Worm (Caenorhabditis elegans): ENCODE measurements around the gene C05G5.7.

C05G5.7 gene

ce11 chrX:14731828-14732331, 11.7 kb downstream of the C05G5.7 start, which contains the start of gene F33C8.4:
TSS of gene F33C8.4 (plus strand) at chrX:14732281.
- TF ChIP-seq madf-2 (tag; optimal IDR thresholded peaks at IDR 0.05) (no peak), ceh-18 (tag; optimal IDR thresholded peaks at IDR 0.05) (peak; percentile 49)

ce11 chrX:14729319-14729718, 14.3 kb downstream of the C05G5.7 start, which contains the start of gene tsp-8:
TSS of gene tsp-8 (minus strand) at chrX:14729503.
- no peak for TF ChIP-seq hlh-8 (tag; optimal IDR thresholded peaks at IDR 0.05)
- TF ChIP-seq tbx-7 (tag; optimal IDR thresholded peaks at IDR 0.05): no peak
- no peak for TF ChIP-seq C08G9.2 (tag; optimal IDR thresholded peaks at IDR 0.05)
- TF ChIP-seq ceh-18 (tag; optimal IDR thresholded peaks at IDR 0.05): peak; percentile 6

ce11 chrX:14724935-14725334, 18.6 kb downstream of the C05G5.7 start:
- TF ChIP-seq F13H6.1 (tag; optimal IDR thresholded peaks at IDR 0.05) (no peak), unc-86 (tag; optimal IDR thresholded peaks at IDR 0.05) (no peak), lin-11 (tag; optimal IDR thresholded peaks at IDR 0.05) (no peak), odd-2 (tag; optimal IDR thresholded peaks at IDR 0.05) (no peak), fkh-10 (GFP tag; optimal IDR thresholded peaks at IDR 0.05) (no peak), nfya-1 (tag; optimal IDR thresholded peaks at IDR 0.05) (no peak), dve-1 (tag; optimal IDR thresholded peaks at IDR 0.05) (no peak), ceh-24 (tag; optimal IDR thresholded peaks at IDR 0.05) (no peak), pat-9 (tag; optimal IDR thresholded peaks at IDR 0.05) (no peak), ceh-9 (tag; optimal IDR thresholded peaks at IDR 0.05) (no peak)

ce11 chrX:14721098-14721497, 22.5 kb downstream of the C05G5.7 start, which contains the start of gene F33C8.2:
TSS of gene F33C8.2 (plus strand) at chrX:14721398.
- no peak for TF ChIP-seq tbx-7 (tag; optimal IDR thresholded peaks at IDR 0.05)
- TF ChIP-seq syd-9 (tag; optimal IDR thresholded peaks at IDR 0.05): no peak
- TF ChIP-seq ceh-22 (tag; optimal IDR thresholded peaks at IDR 0.05): no peak
- no peak for TF ChIP-seq ceh-2 (tag; optimal IDR thresholded peaks at IDR 0.05)
- TF ChIP-seq ceh-14 (tag; optimal IDR thresholded peaks at IDR 0.05): no peak
- no peak for TF ChIP-seq eyg-1 (tag; optimal IDR thresholded peaks at IDR 0.05)
- no peak for TF ChIP-seq ahr-1 (tag; optimal IDR thresholded peaks at IDR 0.05)
- TF ChIP-seq hlh-8 (tag; optimal IDR thresholded peaks at IDR 0.05): no peak
- TF ChIP-seq pat-9 (tag; optimal IDR thresholded peaks at IDR 0.05): no peak
- no peak for TF ChIP-seq T23F11.4 (GFP tag; optimal IDR thresholded peaks at IDR 0.05)
- TF ChIP-seq odd-2 (tag; optimal IDR thresholded peaks at IDR 0.05): no peak
- TF ChIP-seq lin-11 (tag; optimal IDR thresholded peaks at IDR 0.05): no peak

ce11 chrX:14717782-14718181, 25.8 kb downstream of the C05G5.7 start:
- TF ChIP-seq nhr-232 (tag; optimal IDR thresholded peaks at IDR 0.05) (no peak), ceh-30 (tag; optimal IDR thresholded peaks at IDR 0.05) (no peak), ceh-9 (tag; optimal IDR thresholded peaks at IDR 0.05) (no peak), ceh-2 (tag; optimal IDR thresholded peaks at IDR 0.05) (no peak), fax-1 (tag; optimal IDR thresholded peaks at IDR 0.05) (no peak), ttx-3 (tag; optimal IDR thresholded peaks at IDR 0.05) (no peak), C38D4.7 (GFP tag; optimal IDR thresholded peaks at IDR 0.05) (no peak)

- TF ChIP-seq hlh-13 (GFP tag; optimal IDR thresholded peaks at IDR 0.05) (no peak), fkh-10 (GFP tag; optimal IDR thresholded peaks at IDR 0.05) (no peak), C08G9.2 (tag; optimal IDR thresholded peaks at IDR 0.05) (no peak), hlh-8 (tag; optimal IDR thresholded peaks at IDR 0.05) (no peak), ceh-22 (tag; optimal IDR thresholded peaks at IDR 0.05) (no peak), ztf-16 (tag; optimal IDR thresholded peaks at IDR 0.05) (no peak), rnt-1 (tag; optimal IDR thresholded peaks at IDR 0.05) (no peak), ets-4 (tag; optimal IDR thresholded peaks at IDR 0.05) (no peak), ceh-45 (GFP tag; IDR thresholded peaks at IDR 0.05) (no peak), lin-11 (tag; optimal IDR thresholded peaks at IDR 0.05) (no peak), ceh-6 (GFP tag; optimal IDR thresholded peaks at IDR 0.05) (no peak), hlh-30 (tag; optimal IDR thresholded peaks at IDR 0.05; ENCODE audit: insufficient read depth) (no peak), F13H6.1 (tag; optimal IDR thresholded peaks at IDR 0.05) (no peak), unc-3 (GFP tag; conservative IDR thresholded peaks at IDR 0.05) (no peak), unc-3 (tag; optimal IDR thresholded peaks at IDR 0.05) (no peak), fax-1 (tag; optimal IDR thresholded peaks at IDR 0.05) (no peak), ttx-3 (tag; optimal IDR thresholded peaks at IDR 0.05) (no peak), unc-42 (tag; optimal IDR thresholded peaks at IDR 0.05) (no peak), ceh-31 (tag; optimal IDR thresholded peaks at IDR 0.05) (no peak), dve-1 (tag; optimal IDR thresholded peaks at IDR 0.05) (no peak), ama-1 (optimal IDR thresholded peaks at IDR 0.05) (no peak)
Measured at ce11 chrX:14715459-14715858, 28.1 kb downstream of the C05G5.7 start.

Data from whole organism, late embryonic.